Worm (Caenorhabditis elegans) whole organism, L2 larva: ENCODE data around the gene F47B8.5.

Source experiments
- nhr-11 ChIP-seq: fragments of 150-350 bp; optimal IDR thresholded peaks from 2 replicates; lab custom pipeline; 2014; ENCODE audit warnings: missing biosample characterization, missing genetic modification characterization
- nhr-25 ChIP-seq: fragments of 150-350 bp; sonication (generic microtip); optimal IDR thresholded peaks from 3 replicates; lab custom pipeline; 2014; ENCODE audit warnings: missing biosample characterization, missing genetic modification characterization

- no peak for TF ChIP-seq nhr-11
- no peak for TF ChIP-seq nhr-25
Observed at ce11 chrV:14290636-14291035, 37.0 kb downstream of the F47B8.5 start, which contains the start of gene F14D7.18.
